Worm (Caenorhabditis elegans) whole organism, L1 larva: ENCODE results near the gene eco-1.

Experiments used
- dpl-1 ChIP-seq, 3 experiments: fragments of 150-350 bp in 2 of 3; sonication (generic microtip) in 1 of 3; optimal IDR thresholded peaks; 2 replicates each; lab custom pipeline; 2014 to 2017; ENCODE audit warnings: missing biosample characterization in 3 of 3, missing genetic modification characterization in 3 of 3, missing genetic modification reagents in 3 of 3
- egl-27 ChIP-seq, 2 experiments: fragments of 150-350 bp in 1 of 2; sonication (generic microtip); optimal IDR thresholded peaks; 3 replicates each; lab custom pipeline; 2017 to 2018; ENCODE audit warnings: missing biosample characterization in 2 of 2, missing genetic modification characterization in 2 of 2, missing genetic modification reagents in 2 of 2
- fos-1 ChIP-seq: fragments of 150-350 bp; optimal IDR thresholded peaks from 2 replicates; lab custom pipeline; 2014; ENCODE audit warnings: missing biosample characterization, missing genetic modification characterization
- nhr-11 ChIP-seq: fragments of 150-350 bp; optimal IDR thresholded peaks from 2 replicates; lab custom pipeline; 2014; ENCODE audit warnings: missing biosample characterization, missing genetic modification characterization
- nhr-12 ChIP-seq: sonication (generic microtip); optimal IDR thresholded peaks from 2 replicates; lab custom pipeline; 2017; ENCODE audit warnings: missing biosample characterization, missing genetic modification characterization
- zag-1 ChIP-seq: fragments of 150-350 bp; optimal IDR thresholded peaks from 2 replicates; lab custom pipeline; 2014; ENCODE audit warnings: missing biosample characterization, missing genetic modification characterization
- ztf-11 ChIP-seq, 2 experiments: sonication (generic microtip); optimal IDR thresholded peaks; 2 replicates each; lab custom pipeline; 2016 to 2017; ENCODE audit warnings: missing genetic modification characterization in 2 of 2, missing biosample characterization in 1 of 2, missing compliant biosample characterization in 1 of 2

- no peak for TF ChIP-seq ztf-11 (tag; optimal IDR thresholded peaks at IDR 0.05; lab: Kevin White, UChicago)
- TF ChIP-seq nhr-12 (tag; lab: Kevin White, UChicago) = no peak
- no peak for TF ChIP-seq fos-1 (tag; lab: Kevin White, UChicago)
- no peak for TF ChIP-seq nhr-11 (tag; lab: Kevin White, UChicago)
- TF ChIP-seq zag-1 (tag; lab: Kevin White, UChicago) = no peak
- no peak for TF ChIP-seq dpl-1 (GFP tag; optimal IDR thresholded peaks at IDR 0.05; lab: Kevin White, UChicago)
- no peak for TF ChIP-seq egl-27 (tag; optimal IDR thresholded peaks at IDR 0.05; lab: Kevin White, UChicago)
Observed at ce11 chrIII:7353871-7354270, 5.0 kb downstream of the eco-1 start, which contains the start of gene F08F8.9.
